Fruit fly (Drosophila melanogaster) whole organism, embryonic: Measurements from ENCODE around the gene Pdi.

ENCODE experiments used
- Aef1 ChIP-seq: fragments of 200-800 bp; sonication (Bioruptor generic); IDR thresholded peaks from 3 replicates; pipeline ENCODE4 v1.3.6; 2022; ENCODE audit warnings: missing biosample characterization, missing genetic modification characterization
- CG10274 ChIP-seq: fragments of 200-800 bp; sonication (Bioruptor generic); optimal IDR thresholded peaks from 3 replicates; lab custom pipeline; 2017; ENCODE audit warnings: missing biosample characterization, mild to moderate bottlenecking, missing genetic modification characterization
- CG11560 ChIP-seq: fragments of 200-800 bp; sonication (Bioruptor generic); IDR thresholded peaks from 3 replicates; pipeline ENCODE4 v1.3.6; 2022; ENCODE audit warnings: missing biosample characterization, missing genetic modification characterization
- CG12299 ChIP-seq: fragments of 200-800 bp; sonication (Bioruptor generic); optimal IDR thresholded peaks from 2 replicates; lab custom pipeline; 2018; ENCODE audit warnings: missing biosample characterization, mild to moderate bottlenecking, missing genetic modification characterization
- CG13287 ChIP-seq: fragments of 200-800 bp; sonication (Bioruptor generic); IDR thresholded peaks from 2 replicates; pipeline ENCODE4 v1.3.6; 2022; ENCODE audit warnings: missing biosample characterization, missing genetic modification characterization; ENCODE audit not compliant: partially characterized antibody
- CG14014 ChIP-seq: fragments of 200-800 bp; sonication (Bioruptor generic); IDR thresholded peaks from 2 replicates; pipeline ENCODE4 v1.3.6; 2022; ENCODE audit warnings: missing biosample characterization, missing genetic modification characterization
- CG15514 ChIP-seq: fragments of 200-800 bp; sonication (Bioruptor generic); optimal IDR thresholded peaks from 3 replicates; lab custom pipeline; 2017; ENCODE audit warnings: missing biosample characterization, missing genetic modification characterization, mild to moderate bottlenecking, moderate library complexity, missing genetic modification reagents
- CG15601 ChIP-seq: fragments of 200-800 bp; sonication (Bioruptor generic); optimal IDR thresholded peaks from 3 replicates; lab custom pipeline; 2019; ENCODE audit warnings: missing biosample characterization, mild to moderate bottlenecking, missing genetic modification characterization, moderate library complexity
- CG17361 ChIP-seq: fragments of 200-800 bp; sonication (Bioruptor generic); IDR thresholded peaks from 3 replicates; pipeline ENCODE4 v1.3.6; 2022; ENCODE audit warnings: missing biosample characterization, missing genetic modification characterization
- CG2712 ChIP-seq: fragments of 200-800 bp; optimal IDR thresholded peaks from 3 replicates; lab custom pipeline; 2019; ENCODE audit warnings: missing biosample characterization, mild to moderate bottlenecking, missing genetic modification characterization, moderate library complexity
- CG2875 ChIP-seq: fragments of 200-800 bp; sonication (Bioruptor generic); optimal IDR thresholded peaks from 2 replicates; lab custom pipeline; 2017; ENCODE audit warnings: missing biosample characterization, mild to moderate bottlenecking, missing genetic modification characterization, missing genetic modification reagents
- CG33213 ChIP-seq: fragments of 200-800 bp; sonication (Bioruptor generic); optimal IDR thresholded peaks from 3 replicates; lab custom pipeline; 2016; ENCODE audit warnings: missing biosample characterization, missing genetic modification characterization
- CG4730 ChIP-seq: fragments of 200-800 bp; sonication (Bioruptor generic); IDR thresholded peaks from 2 replicates; pipeline ENCODE4 v1.3.6; 2022; ENCODE audit warnings: missing biosample characterization, missing genetic modification characterization
- CG4854 ChIP-seq: fragments of 200-800 bp; sonication (Bioruptor generic); optimal IDR thresholded peaks from 2 replicates; lab custom pipeline; 2016; ENCODE audit warnings: missing biosample characterization, missing genetic modification characterization, inconsistent platforms
- CG6272 ChIP-seq: fragments of 200-800 bp; sonication (Bioruptor generic); IDR thresholded peaks from 2 replicates; pipeline ENCODE4 v1.3.6; 2022; ENCODE audit warnings: missing biosample characterization, missing genetic modification characterization
- CG6683 ChIP-seq: fragments of 200-800 bp; sonication (Bioruptor generic); optimal IDR thresholded peaks from 2 replicates; lab custom pipeline; 2017; ENCODE audit warnings: missing biosample characterization, mild to moderate bottlenecking, missing genetic modification characterization, missing genetic modification reagents
- CG6854 ChIP-seq: fragments of 200-800 bp; sonication (Bioruptor generic); optimal IDR thresholded peaks from 3 replicates; lab custom pipeline; 2017; ENCODE audit warnings: missing biosample characterization, mild to moderate bottlenecking, missing genetic modification characterization
- CG7271 ChIP-seq: fragments of 200-800 bp; sonication (Bioruptor generic); optimal IDR thresholded peaks from 2 replicates; lab custom pipeline; 2018; ENCODE audit warnings: missing biosample characterization, mild to moderate bottlenecking, missing genetic modification characterization, moderate library complexity
- CG7839 ChIP-seq: fragments of 200-800 bp; sonication (Bioruptor generic); optimal IDR thresholded peaks from 3 replicates; lab custom pipeline; 2018; ENCODE audit warnings: missing biosample characterization, mild to moderate bottlenecking, missing genetic modification characterization, moderate library complexity
- CG7963 ChIP-seq: fragments of 200-800 bp; sonication (Bioruptor generic); IDR thresholded peaks from 3 replicates; pipeline ENCODE4 v1.3.6; 2022; ENCODE audit warnings: missing biosample characterization, missing genetic modification characterization; ENCODE audit not compliant: partially characterized antibody
- CG9215 ChIP-seq: fragments of 200-800 bp; sonication (Bioruptor generic); IDR thresholded peaks from 2 replicates; pipeline ENCODE4 v1.3.6; 2022; ENCODE audit warnings: missing biosample characterization, missing genetic modification characterization
- CG9797 ChIP-seq: fragments of 200-800 bp; sonication (Bioruptor generic); optimal IDR thresholded peaks from 3 replicates; lab custom pipeline; 2018; ENCODE audit warnings: missing biosample characterization, mild to moderate bottlenecking, missing genetic modification characterization
- CTCF ChIP-seq: fragments of 200-800 bp; sonication (Bioruptor generic); optimal IDR thresholded peaks from 2 replicates; lab custom pipeline; 2017; ENCODE audit warnings: missing biosample characterization, mild to moderate bottlenecking, missing genetic modification characterization, moderate library complexity
- Doc3 ChIP-seq: fragments of 200-800 bp; sonication (Bioruptor generic); IDR thresholded peaks from 3 replicates; pipeline ENCODE4 v1.3.6; 2022; ENCODE audit warnings: missing biosample characterization, missing genetic modification characterization; ENCODE audit not compliant: partially characterized antibody
- Eip74EF ChIP-seq, 2 experiments: fragments of 200-800 bp in 1 of 2; fragments of >200 bp in 1 of 2; sonication (Bioruptor generic) in 1 of 2; optimal IDR thresholded peaks; 2 replicates each; lab custom pipeline; 2017 to 2019; ENCODE audit warnings: missing biosample characterization in 2 of 2, missing genetic modification characterization in 2 of 2, mild to moderate bottlenecking in 1 of 2, moderate library complexity in 1 of 2
- Jarid2 ChIP-seq: fragments of 200-800 bp; sonication (Bioruptor generic); optimal IDR thresholded peaks from 3 replicates; lab custom pipeline; 2017; ENCODE audit warnings: mild to moderate bottlenecking, missing biosample characterization, missing genetic modification reagents, missing genetic modification characterization
- Lim3 ChIP-seq: fragments of 200-800 bp; sonication (Bioruptor generic); IDR thresholded peaks from 2 replicates; pipeline ENCODE4 v1.3.6; 2022; ENCODE audit warnings: missing biosample characterization, missing genetic modification characterization
- MESR4 ChIP-seq: fragments of 200-800 bp; sonication (Bioruptor generic); optimal IDR thresholded peaks from 2 replicates; lab custom pipeline; 2018; ENCODE audit warnings: missing biosample characterization, mild to moderate bottlenecking, missing genetic modification characterization, moderate library complexity
- Myb ChIP-seq: fragments of 200-800 bp; sonication (Bioruptor generic); optimal IDR thresholded peaks from 2 replicates; lab custom pipeline; 2016; ENCODE audit warnings: missing biosample characterization, missing genetic modification characterization
- Nf-YB ChIP-seq: fragments of 200-800 bp; sonication (Bioruptor generic); optimal IDR thresholded peaks from 3 replicates; lab custom pipeline; 2019; ENCODE audit warnings: missing biosample characterization, mild to moderate bottlenecking, missing genetic modification characterization, moderate library complexity
- Sox100B ChIP-seq: fragments of 200-800 bp; sonication (Bioruptor generic); optimal IDR thresholded peaks from 3 replicates; lab custom pipeline; 2018; ENCODE audit warnings: missing biosample characterization, mild to moderate bottlenecking, missing genetic modification characterization
- ab ChIP-seq: fragments of 200-800 bp; sonication (Bioruptor generic); optimal IDR thresholded peaks from 2 replicates; lab custom pipeline; 2016; ENCODE audit warnings: missing biosample characterization, missing genetic modification characterization
- ac ChIP-seq: fragments of 200-800 bp; sonication (Bioruptor generic); optimal IDR thresholded peaks from 3 replicates; lab custom pipeline; 2017; ENCODE audit warnings: missing biosample characterization, mild to moderate bottlenecking, missing genetic modification characterization
- az2 ChIP-seq: fragments of 200-800 bp; sonication (Bioruptor generic); optimal IDR thresholded peaks from 3 replicates; lab custom pipeline; 2016; ENCODE audit warnings: missing biosample characterization, missing genetic modification characterization
- cato ChIP-seq: fragments of 200-800 bp; sonication (Bioruptor generic); optimal IDR thresholded peaks from 2 replicates; lab custom pipeline; 2016; ENCODE audit warnings: missing biosample characterization, missing genetic modification characterization, borderline replicate concordance
- caup ChIP-seq: fragments of 200-800 bp; sonication (Bioruptor generic); optimal IDR thresholded peaks from 3 replicates; lab custom pipeline; 2017; ENCODE audit warnings: missing biosample characterization, mild to moderate bottlenecking, missing genetic modification characterization, moderate library complexity; ENCODE audit not compliant: severe bottlenecking
- cg ChIP-seq: fragments of 200-800 bp; sonication (Bioruptor generic); optimal IDR thresholded peaks from 3 replicates; lab custom pipeline; 2019; ENCODE audit warnings: missing biosample characterization, mild to moderate bottlenecking, missing genetic modification characterization, moderate library complexity
- chn ChIP-seq: fragments of 200-800 bp; sonication (Bioruptor generic); optimal IDR thresholded peaks from 2 replicates; lab custom pipeline; 2016; ENCODE audit warnings: missing biosample characterization, missing genetic modification characterization
- cwo ChIP-seq: fragments of 200-800 bp; sonication (Bioruptor generic); optimal IDR thresholded peaks from 3 replicates; lab custom pipeline; 2017; ENCODE audit warnings: missing biosample characterization, missing genetic modification characterization, mild to moderate bottlenecking, moderate library complexity, missing genetic modification reagents
- esg ChIP-seq: fragments of 200-800 bp; sonication (Bioruptor generic); conservative IDR thresholded peaks from 2 replicates; pipeline ENCODE4 v1.3.6; 2022; ENCODE audit warnings: missing biosample characterization, missing genetic modification characterization
- fd64A ChIP-seq: fragments of 200-800 bp; sonication (Bioruptor generic); optimal IDR thresholded peaks from 3 replicates; lab custom pipeline; 2018; ENCODE audit warnings: missing biosample characterization, mild to moderate bottlenecking, missing genetic modification characterization
- gt ChIP-seq: fragments of 200-800 bp; sonication (Bioruptor generic); IDR thresholded peaks from 2 replicates; pipeline ENCODE4 v1.3.6; 2022; ENCODE audit warnings: missing biosample characterization, missing genetic modification characterization
- ken ChIP-seq: fragments of 200-800 bp; sonication (Bioruptor generic); IDR thresholded peaks from 3 replicates; pipeline ENCODE4 v1.3.6; 2022; ENCODE audit warnings: missing biosample characterization, missing genetic modification characterization
- p53 ChIP-seq: fragments of 200-800 bp; sonication (Bioruptor generic); optimal IDR thresholded peaks from 2 replicates; lab custom pipeline; 2016; ENCODE audit warnings: missing biosample characterization, missing genetic modification characterization
- pzg ChIP-seq: fragments of 200-800 bp; sonication (Bioruptor generic); optimal IDR thresholded peaks from 3 replicates; lab custom pipeline; 2018; ENCODE audit warnings: missing biosample characterization, mild to moderate bottlenecking, missing genetic modification characterization, moderate library complexity
- run ChIP-seq: fragments of 200-800 bp; sonication (Bioruptor generic); optimal IDR thresholded peaks from 3 replicates; lab custom pipeline; 2018; ENCODE audit warnings: missing biosample characterization, mild to moderate bottlenecking, missing genetic modification characterization
- so ChIP-seq: fragments of 200-800 bp; sonication (Bioruptor generic); IDR thresholded peaks from 3 replicates; pipeline ENCODE4 v1.3.6; 2022; ENCODE audit warnings: missing biosample characterization, missing genetic modification characterization
- vfl ChIP-seq: fragments of 200-800 bp; sonication (Bioruptor generic); optimal IDR thresholded peaks from 2 replicates; lab custom pipeline; 2016; ENCODE audit warnings: missing biosample characterization, missing genetic modification characterization
- z ChIP-seq: fragments of 200-800 bp; sonication (Bioruptor generic); IDR thresholded peaks from 3 replicates; pipeline ENCODE4 v1.3.6; 2022; ENCODE audit warnings: missing biosample characterization, missing genetic modification characterization

Pdi gene

DNA sequence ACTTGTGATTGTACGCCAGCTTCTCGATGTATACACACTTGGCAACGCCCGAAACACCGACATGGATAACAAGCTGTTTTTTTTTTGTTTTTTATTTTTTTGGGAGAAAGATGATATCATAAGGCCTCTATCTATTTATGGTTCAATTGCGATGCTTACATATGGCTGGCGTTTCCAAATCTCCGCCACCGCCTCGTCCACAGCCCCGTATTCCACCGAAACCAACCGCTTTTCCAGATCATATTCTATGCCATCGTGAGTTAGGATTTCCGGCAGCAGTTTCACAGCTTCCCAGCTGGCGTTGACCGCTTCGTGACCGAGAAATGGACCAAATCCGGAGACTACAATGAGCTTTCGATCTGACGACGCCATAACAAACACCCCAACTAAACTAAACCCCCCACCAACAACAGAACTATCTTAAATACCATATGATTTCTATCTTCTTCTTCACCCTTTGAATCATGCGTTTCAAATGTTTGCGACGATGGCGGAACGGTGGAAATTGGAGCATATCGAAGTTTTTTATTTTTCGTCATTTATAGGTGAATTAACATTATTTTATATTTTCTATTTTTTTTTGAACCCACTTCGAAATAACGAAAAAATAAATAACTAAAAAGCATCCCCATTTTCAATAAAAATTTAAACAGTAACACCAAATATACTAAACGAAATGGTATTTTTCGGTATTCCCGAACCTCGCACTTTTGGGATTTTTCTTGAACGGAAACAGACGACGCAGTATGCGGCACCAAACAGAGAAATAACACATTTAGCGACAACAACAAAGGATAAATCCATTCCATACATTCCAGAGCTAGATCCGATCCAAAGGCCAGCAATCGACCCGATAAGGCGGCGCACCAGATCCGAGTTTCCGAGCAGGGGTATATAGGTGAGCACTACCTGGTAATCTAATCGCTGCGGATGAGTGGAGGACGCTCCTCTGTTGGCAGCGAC is 1.3 kb upstream of the Pdi start, which contains the start of the genes CG32147 and Pex3 (continued):
- peak; percentile 88 for TF ChIP-seq CG9797 (GFP tag; lab: Kevin White, UChicago)
- TF ChIP-seq az2 (GFP tag; lab: Kevin White, UChicago) = no peak
- no peak for TF ChIP-seq chn (GFP tag; lab: Kevin White, UChicago)
- TF ChIP-seq Doc3 (GFP tag; lab: Robert Waterston, UW) = no peak
- no peak for TF ChIP-seq Eip74EF (GFP tag; optimal IDR thresholded peaks at IDR 0.05; lab: Kevin White, UChicago)
- TF ChIP-seq CG7271 (tag; lab: Kevin White, UChicago) = no peak
- peak; percentile 60 for TF ChIP-seq CG15601 (tag; lab: Kevin White, UChicago)
- TF ChIP-seq Lim3 (GFP tag; lab: Robert Waterston, UW) = no peak
- peak; percentile 47; the same call in 1 of the 3 replicates for TF ChIP-seq CG17361 (GFP tag; lab: Robert Waterston, UW)
- peak; percentile 43 for TF ChIP-seq CG2712
- TF ChIP-seq CG33213 (GFP tag; lab: Kevin White, UChicago) = no peak
- TF ChIP-seq CG7963 (GFP tag; lab: Robert Waterston, UW) = no peak
- no peak for TF ChIP-seq CG4854 (GFP tag; lab: Kevin White, UChicago)
- no peak for TF ChIP-seq CG6683 (GFP tag; lab: Kevin White, UChicago)
- TF ChIP-seq Aef1 (GFP tag; lab: Robert Waterston, UW) = no peak
- TF ChIP-seq CG2875 (GFP tag; lab: Kevin White, UChicago) = peak; percentile 2
- TF ChIP-seq CG9215 (GFP tag; lab: Robert Waterston, UW) = no peak
- peak; percentile 47 for TF ChIP-seq CG13287
- peak; percentile 8 for TF ChIP-seq CG12299
- no peak for TF ChIP-seq so (GFP tag; lab: Robert Waterston, UW)
- TF ChIP-seq CTCF (GFP tag; lab: Kevin White, UChicago) = peak; percentile 68
- peak; percentile 2 for TF ChIP-seq Sox100B
- TF ChIP-seq CG14014 (GFP tag; lab: Robert Waterston, UW) = no peak
- no peak for TF ChIP-seq fd64A (GFP tag; lab: Kevin White, UChicago)
- no peak for TF ChIP-seq CG6272
- no peak for TF ChIP-seq ab (GFP tag; lab: Kevin White, UChicago)
- TF ChIP-seq ken (GFP tag; lab: Robert Waterston, UW) = no peak
- TF ChIP-seq cg (GFP tag; lab: Kevin White, UChicago) = peak; percentile 29
- no peak for TF ChIP-seq Jarid2 (GFP tag; lab: Kevin White, UChicago)
- peak; percentile 83 for TF ChIP-seq CG15514
- TF ChIP-seq caup (GFP tag; lab: Kevin White, UChicago) = no peak
- TF ChIP-seq CG10274 = no peak
- peak; percentile 19 for TF ChIP-seq Myb (GFP tag; lab: Kevin White, UChicago)
- peak; percentile 82 for TF ChIP-seq MESR4 (GFP tag; lab: Kevin White, UChicago)
- TF ChIP-seq ac (GFP tag; lab: Kevin White, UChicago) = no peak
- TF ChIP-seq Nf-YB (GFP tag; lab: Kevin White, UChicago) = peak; percentile 17
- TF ChIP-seq CG6854 (GFP tag; lab: Kevin White, UChicago) = no peak
- TF ChIP-seq cwo (GFP tag; lab: Kevin White, UChicago) = no peak
- TF ChIP-seq esg (GFP tag; lab: Robert Waterston, UW) = no peak
- TF ChIP-seq CG4730 (GFP tag; lab: Robert Waterston, UW) = no peak
- no peak for TF ChIP-seq vfl (GFP tag; lab: Kevin White, UChicago)
- no peak for TF ChIP-seq z (GFP tag; lab: Robert Waterston, UW)
- no peak for TF ChIP-seq p53
- no peak for TF ChIP-seq CG11560
- TF ChIP-seq CG7839 (tag; lab: Kevin White, UChicago) = no peak
- TF ChIP-seq run (tag; lab: Kevin White, UChicago) = no peak
- TF ChIP-seq gt (GFP tag; lab: Robert Waterston, UW) = no peak
- peak; percentile 70 for TF ChIP-seq pzg (GFP tag; lab: Kevin White, UChicago)
- no peak for TF ChIP-seq cato (GFP tag; lab: Kevin White, UChicago)
